Fruit fly (Drosophila melanogaster): ENCODE measurements around the gene MKP-4.

- no peak for TF ChIP-seq pan (optimal IDR thresholded peaks at IDR 0.05)
- no peak for TF ChIP-seq fru (GFP tag; optimal IDR thresholded peaks at IDR 0.05)
- TF ChIP-seq psq (GFP tag; optimal IDR thresholded peaks at IDR 0.05): no peak
Measured at dm6 chrX:19613473-19613872, 9.4 kb upstream of the MKP-4 start.

Data from whole organism, wandering third instar larva.